Fruit fly (Drosophila melanogaster) whole organism, embryonic: Measurements from ENCODE around the gene CG4301.

Experiments used
- Asciz ChIP-seq: fragments of 200-800 bp; sonication (Bioruptor generic); optimal IDR thresholded peaks from 2 replicates; lab custom pipeline; 2017; ENCODE audit warnings: missing biosample characterization, mild to moderate bottlenecking, missing genetic modification characterization, missing genetic modification reagents
- CG17359 ChIP-seq: fragments of 200-800 bp; sonication (Bioruptor generic); optimal IDR thresholded peaks from 3 replicates; lab custom pipeline; 2018; ENCODE audit warnings: missing biosample characterization, mild to moderate bottlenecking, missing genetic modification characterization, moderate library complexity
- CG17612 ChIP-seq: fragments of 200-800 bp; sonication (Bioruptor generic); IDR thresholded peaks from 2 replicates; pipeline ENCODE4 v1.3.6; 2022; ENCODE audit warnings: missing biosample characterization, missing genetic modification characterization
- CG3847 ChIP-seq: fragments of 200-800 bp; sonication (Bioruptor generic); IDR thresholded peaks from 2 replicates; pipeline ENCODE4 v1.3.6; 2022; ENCODE audit warnings: missing biosample characterization, missing genetic modification characterization
- Dfd ChIP-seq, 2 experiments: fragments of >200 bp; optimal IDR thresholded peaks; 2 replicates each; lab custom pipeline; 2017; ENCODE audit warnings: missing biosample characterization in 2 of 2, missing genetic modification characterization in 2 of 2
- Hmx ChIP-seq: fragments of 200-800 bp; sonication (Bioruptor generic); optimal IDR thresholded peaks from 2 replicates; lab custom pipeline; 2016; ENCODE audit warnings: missing biosample characterization, missing genetic modification characterization
- en ChIP-seq: fragments of 200-800 bp; sonication (Bioruptor generic); optimal IDR thresholded peaks from 2 replicates; lab custom pipeline; 2016; ENCODE audit warnings: missing biosample characterization, missing genetic modification characterization
- fd64A ChIP-seq: fragments of 200-800 bp; sonication (Bioruptor generic); optimal IDR thresholded peaks from 3 replicates; lab custom pipeline; 2018; ENCODE audit warnings: missing biosample characterization, mild to moderate bottlenecking, missing genetic modification characterization
- gcm ChIP-seq: fragments of 200-800 bp; sonication (Bioruptor generic); optimal IDR thresholded peaks from 2 replicates; lab custom pipeline; 2019; ENCODE audit warnings: missing biosample characterization, mild to moderate bottlenecking, missing genetic modification characterization, moderate library complexity
- klu ChIP-seq: fragments of 200-800 bp; sonication (Bioruptor generic); IDR thresholded peaks from 2 replicates; pipeline ENCODE4 v1.3.6; 2022; ENCODE audit warnings: missing biosample characterization, missing genetic modification characterization

DNA sequence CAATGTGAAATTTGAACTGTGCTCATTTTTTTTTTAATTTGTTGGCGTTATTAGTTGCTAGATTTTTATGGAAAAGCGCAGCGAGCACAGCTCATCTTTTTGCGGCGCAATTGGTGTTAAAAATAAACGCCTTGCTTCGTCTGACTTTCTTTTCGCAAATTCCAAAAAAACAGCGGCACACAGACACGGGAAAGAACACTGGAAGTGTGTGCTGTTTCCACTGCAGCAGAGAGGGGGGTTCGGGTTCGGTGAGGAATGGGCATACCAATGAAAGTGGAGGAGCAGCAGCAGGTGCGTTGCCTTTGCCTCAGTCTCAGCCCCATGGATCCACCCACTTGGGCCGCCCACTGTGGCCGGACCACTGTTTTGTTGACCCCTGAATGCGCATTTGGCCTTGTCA is 37.1 kb downstream of the CG4301 start:
- no peak for TF ChIP-seq Dfd (GFP tag; optimal IDR thresholded peaks at IDR 0.05; lab: Kevin White, UChicago)
- no peak for TF ChIP-seq CG3847 (GFP tag; lab: Robert Waterston, UW)
- TF ChIP-seq CG17612 (GFP tag; lab: Robert Waterston, UW) = no peak
- no peak for TF ChIP-seq fd64A
- no peak for TF ChIP-seq Hmx (GFP tag; lab: Kevin White, UChicago)
- no peak for TF ChIP-seq klu (GFP tag; lab: Robert Waterston, UW)
- TF ChIP-seq CG17359 (tag; lab: Kevin White, UChicago) = no peak
- TF ChIP-seq en (GFP tag; lab: Kevin White, UChicago) = no peak
- TF ChIP-seq gcm (GFP tag; lab: Kevin White, UChicago) = no peak
- no peak for TF ChIP-seq Asciz (GFP tag; lab: Kevin White, UChicago)
